Worm (Caenorhabditis elegans): Measurements from ENCODE around the gene T06F4.1.

- TF ChIP-seq scrt-1 (GFP tag; IDR thresholded peaks at IDR 0.05) (no peak), ama-1 (optimal IDR thresholded peaks at IDR 0.05) (no peak), B0310.2 (tag; optimal IDR thresholded peaks at IDR 0.05) (no peak), aly-1 (tag; optimal IDR thresholded peaks at IDR 0.05) (no peak), sea-1 (GFP tag; conservative IDR thresholded peaks at IDR 0.05) (no peak), pes-1 (GFP tag; IDR thresholded peaks at IDR 0.05) (no peak), tbx-37 (GFP tag; conservative IDR thresholded peaks at IDR 0.05) (no peak), F13C5.2 (tag; optimal IDR thresholded peaks at IDR 0.05) (no peak), hmbx-1 (tag; optimal IDR thresholded peaks at IDR 0.05) (no peak)
These were observed 17.2 kb downstream of the T06F4.1 start for ce11 chrX:4061968-4062367.

All from whole organism, early embryonic.